Fruit fly (Drosophila melanogaster): ENCODE results near the gene CG9175.
A peak's percentile ranks its signal among the peaks of the same experiment; 100 is the strongest.

The CG9175 gene

dm6 chr2L:6090365-6090764, 8.4 kb downstream of the CG9175 start (continued):
- TF ChIP-seq ci (GFP tag; IDR thresholded peaks at IDR 0.05) (peak; percentile 26; the same call in 1 of the 3 replicates), Aef1 (GFP tag; IDR thresholded peaks at IDR 0.05) (peak; percentile 64), sqz (GFP tag; optimal IDR thresholded peaks at IDR 0.05) (peak; percentile 15), CG8290 (GFP tag; optimal IDR thresholded peaks at IDR 0.05) (no peak), CG8290 (tag; optimal IDR thresholded peaks at IDR 0.05) (peak in 1 of 2 experiments; percentile 30), ftz-f1 (GFP tag; optimal IDR thresholded peaks at IDR 0.05) (peak; percentile 27), cwo (GFP tag; optimal IDR thresholded peaks at IDR 0.05) (peak; percentile 68), run (tag; optimal IDR thresholded peaks at IDR 0.05) (no peak), mirr (GFP tag; optimal IDR thresholded peaks at IDR 0.05) (peak; percentile 64), CG12155 (GFP tag; optimal IDR thresholded peaks at IDR 0.05) (no peak), CG2199 (GFP tag; IDR thresholded peaks at IDR 0.05) (0 out of 3 replicates have a peak, but pooled peaks have one; percentile 41), crol (GFP tag; IDR thresholded peaks at IDR 0.05) (peak; percentile 79), B-H2 (GFP tag; optimal IDR thresholded peaks at IDR 0.05) (peak; percentile 16), pan (optimal IDR thresholded peaks at IDR 0.05) (no peak), pan (GFP tag; optimal IDR thresholded peaks at IDR 0.05 in 1 of 2, IDR thresholded peaks at IDR 0.05 in 1 of 2) (peak in 1 of 2 experiments; percentile 20), chm (GFP tag; IDR thresholded peaks at IDR 0.05) (0 out of 2 replicates have a peak, but pooled peaks have one; percentile 27), CG13424 (tag; optimal IDR thresholded peaks at IDR 0.05) (no peak), Blimp-1 (GFP tag; optimal IDR thresholded peaks at IDR 0.05) (peak; percentile 69), nerfin-2 (GFP tag; IDR thresholded peaks at IDR 0.05; ENCODE audit: partially characterized antibody) (0 out of 2 replicates have a peak, but pooled peaks have one; percentile 8), Adf1 (GFP tag; IDR thresholded peaks at IDR 0.05) (peak; percentile 59; the same call in 1 of the 2 replicates), CG2678 (tag; optimal IDR thresholded peaks at IDR 0.05) (peak; percentile 26), z (GFP tag; IDR thresholded peaks at IDR 0.05) (peak; percentile 92), ro (GFP tag; IDR thresholded peaks at IDR 0.05) (no peak), CG8924 (tag; optimal IDR thresholded peaks at IDR 0.05) (peak; percentile 5), rib (GFP tag; IDR thresholded peaks at IDR 0.05) (peak; percentile 69; the same call in 1 of the 2 replicates), onecut (GFP tag; IDR thresholded peaks at IDR 0.05) (0 out of 2 replicates have a peak, but pooled peaks have one; percentile 2), Med (GFP tag) (peak; percentile 67)

dm6 chr2L:6089604-6090198, 9.1 kb downstream of the CG9175 start:
- TF ChIP-seq CG2889 (GFP tag; IDR thresholded peaks at IDR 0.05) (no peak), sens (GFP tag) (peak; percentile 2), CG4404 (GFP tag; IDR thresholded peaks at IDR 0.05) (no peak), salm (tag; optimal IDR thresholded peaks at IDR 0.05) (no peak), B-H2 (GFP tag; optimal IDR thresholded peaks at IDR 0.05) (no peak), CG17328 (GFP tag; IDR thresholded peaks at IDR 0.05) (no peak), dmrt11E (tag; optimal IDR thresholded peaks at IDR 0.05) (no peak), her (GFP tag; optimal IDR thresholded peaks at IDR 0.05) (no peak), ci (GFP tag; IDR thresholded peaks at IDR 0.05) (no peak), sd (tag; optimal IDR thresholded peaks at IDR 0.05) (peak; percentile 59), jigr1 (GFP tag; IDR thresholded peaks at IDR 0.05) (no peak), CG31365 (tag; optimal IDR thresholded peaks at IDR 0.05) (no peak), chm (GFP tag; IDR thresholded peaks at IDR 0.05) (no peak), Xrp1 (GFP tag; IDR thresholded peaks at IDR 0.05) (no peak), grn (GFP tag; optimal IDR thresholded peaks at IDR 0.05) (peak; percentile 61), Mad (GFP tag; optimal IDR thresholded peaks at IDR 0.05) (no peak), CG4424 (GFP tag; optimal IDR thresholded peaks at IDR 0.05) (no peak), CG31388 (GFP tag; optimal IDR thresholded peaks at IDR 0.05) (no peak), GATAe (GFP tag; conservative IDR thresholded peaks at IDR 0.05) (peak; percentile 80), jing (GFP tag; optimal IDR thresholded peaks at IDR 0.05) (no peak), HLH54F (GFP tag; optimal IDR thresholded peaks at IDR 0.05) (no peak), Med (GFP tag) (peak; percentile 19), Deaf1 (tag; optimal IDR thresholded peaks at IDR 0.05) (no peak), hbn (GFP tag; IDR thresholded peaks at IDR 0.05; ENCODE audit: partially characterized antibody) (no peak), CG18764 (GFP tag; optimal IDR thresholded peaks at IDR 0.05) (no peak), CG11504 (tag; optimal IDR thresholded peaks at IDR 0.05) (no peak), hkb (optimal IDR thresholded peaks at IDR 0.05) (no peak), hkb (GFP tag; IDR thresholded peaks at IDR 0.05) (no peak), CG30020 (tag; optimal IDR thresholded peaks at IDR 0.05) (no peak)
